Fruit fly (Drosophila melanogaster): ENCODE measurements around the gene CG33159.

The CG33159 gene

dm6 chr3L:3169107-3169506, 35.1 kb downstream of the CG33159 start, which contains the start of the genes CG32278 and CG32281 (continued):
- TF ChIP-seq Myb (GFP tag; optimal IDR thresholded peaks at IDR 0.05) (peak; percentile 7), Hr51 (GFP tag; optimal IDR thresholded peaks at IDR 0.05) (no peak), MESR4 (GFP tag; optimal IDR thresholded peaks at IDR 0.05) (peak; percentile 47), trem (tag; optimal IDR thresholded peaks at IDR 0.05) (peak; percentile 41), gfzf (GFP tag; optimal IDR thresholded peaks at IDR 0.05) (peak; percentile 54), Max (GFP tag; optimal IDR thresholded peaks at IDR 0.05) (peak; percentile 9)

- peak; percentile 28; the same call in 1 of the 2 replicates for TF ChIP-seq Rfx (GFP tag; IDR thresholded peaks at IDR 0.05)
- TF ChIP-seq Hand (GFP tag; optimal IDR thresholded peaks at IDR 0.05) = no peak
- TF ChIP-seq CG15479 (GFP tag; optimal IDR thresholded peaks at IDR 0.05) = peak; percentile 4
These were observed 38.0 kb downstream of the CG33159 start, which contains the start of gene Asciz for dm6 chr3L:3166200-3166695. Asciz (minus strand) TSS chr3L:3166250.

- TF ChIP-seq maf-S (GFP tag; optimal IDR thresholded peaks at IDR 0.05) (no peak), CG14014 (GFP tag; IDR thresholded peaks at IDR 0.05) (no peak), sr (GFP tag; IDR thresholded peaks at IDR 0.05) (0 out of 3 replicates have a peak, but pooled peaks have one; percentile 29), CG12659 (GFP tag; optimal IDR thresholded peaks at IDR 0.05) (no peak), CG13424 (tag; optimal IDR thresholded peaks at IDR 0.05) (no peak), CG30020 (tag; optimal IDR thresholded peaks at IDR 0.05) (no peak), CG9437 (GFP tag; optimal IDR thresholded peaks at IDR 0.05) (no peak), pfk (GFP tag; optimal IDR thresholded peaks at IDR 0.05) (no peak), rib (GFP tag; IDR thresholded peaks at IDR 0.05) (0 out of 2 replicates have a peak, but pooled peaks have one; percentile 9), C15 (GFP tag; IDR thresholded peaks at IDR 0.05) (no peak), CG3065 (GFP tag; optimal IDR thresholded peaks at IDR 0.05) (peak; percentile 85), CG14710 (tag; optimal IDR thresholded peaks at IDR 0.05) (no peak), CG14965 (GFP tag; optimal IDR thresholded peaks at IDR 0.05; ENCODE audit: borderline replicate concordance) (no peak), CG15601 (tag; optimal IDR thresholded peaks at IDR 0.05) (no peak), otp (GFP tag; IDR thresholded peaks at IDR 0.05) (no peak), Fer2 (tag; optimal IDR thresholded peaks at IDR 0.05) (no peak), row (GFP tag; IDR thresholded peaks at IDR 0.05) (no peak), gsb (GFP tag; IDR thresholded peaks at IDR 0.05) (no peak), CG8290 (GFP tag; optimal IDR thresholded peaks at IDR 0.05) (no peak), CG8290 (tag; optimal IDR thresholded peaks at IDR 0.05) (no peak), kah (GFP tag; optimal IDR thresholded peaks at IDR 0.05) (peak; percentile 61), CG17612 (GFP tag; IDR thresholded peaks at IDR 0.05) (no peak), grn (GFP tag; optimal IDR thresholded peaks at IDR 0.05) (no peak), CG3281 (GFP tag; optimal IDR thresholded peaks at IDR 0.05) (no peak), tup (GFP tag; optimal IDR thresholded peaks at IDR 0.05) (no peak), CG30431 (GFP tag; optimal IDR thresholded peaks at IDR 0.05) (no peak), CrebB (tag; optimal IDR thresholded peaks at IDR 0.05) (no peak), fru (optimal IDR thresholded peaks at IDR 0.05) (no peak), CG9876 (GFP tag; optimal IDR thresholded peaks at IDR 0.05) (no peak), CG34422 (GFP tag; IDR thresholded peaks at IDR 0.05) (no peak), CG12071 (GFP tag; optimal IDR thresholded peaks at IDR 0.05) (no peak), h (optimal IDR thresholded peaks at IDR 0.05) (no peak), nom (GFP tag; optimal IDR thresholded peaks at IDR 0.05) (no peak), dmrt11E (tag; optimal IDR thresholded peaks at IDR 0.05) (no peak), twi (tag; optimal IDR thresholded peaks at IDR 0.05) (peak; percentile 56), bigmax (GFP tag; optimal IDR thresholded peaks at IDR 0.05) (no peak), Ets97D (GFP tag; optimal IDR thresholded peaks at IDR 0.05) (no peak), CG16813 (GFP tag; IDR thresholded peaks at IDR 0.05; ENCODE audit: partially characterized antibody) (no peak), CG9797 (GFP tag; optimal IDR thresholded peaks at IDR 0.05) (no peak), Dbx (GFP tag; IDR thresholded peaks at IDR 0.05) (no peak)
These were observed 38.8 kb downstream of the CG33159 start for dm6 chr3L:3165399-3165798.
